Worm (Caenorhabditis elegans) whole organism, L3 larva: Measurements from ENCODE around the gene smz-1.

Experiments used
- R02D3.7 ChIP-seq: fragments of 150-350 bp; optimal IDR thresholded peaks from 2 replicates; lab custom pipeline; 2014; ENCODE audit warnings: missing biosample characterization, missing genetic modification characterization
- aly-2 ChIP-seq: fragments of 150-350 bp; optimal IDR thresholded peaks from 2 replicates; lab custom pipeline; 2014; ENCODE audit warnings: missing biosample characterization, missing genetic modification characterization
- ama-1 ChIP-seq: fragments of 150-350 bp; optimal IDR thresholded peaks from 2 replicates; lab custom pipeline; 2018
- ceh-16 ChIP-seq: sonication (generic microtip); optimal IDR thresholded peaks from 2 replicates; lab custom pipeline; 2017; ENCODE audit warnings: missing biosample characterization, missing genetic modification characterization
- ceh-28 ChIP-seq: fragments of 150-350 bp; optimal IDR thresholded peaks from 2 replicates; lab custom pipeline; 2014; ENCODE audit warnings: missing biosample characterization, missing genetic modification reagents, missing genetic modification characterization
- ceh-82 ChIP-seq: fragments of 150-350 bp; optimal IDR thresholded peaks from 2 replicates; lab custom pipeline; 2014; ENCODE audit warnings: missing biosample characterization, missing genetic modification characterization
- egl-5 ChIP-seq: fragments of 150-350 bp; optimal IDR thresholded peaks from 2 replicates; lab custom pipeline; 2017; ENCODE audit warnings: missing biosample characterization, missing genetic modification reagents, missing genetic modification characterization, inconsistent platforms
- elt-1 ChIP-seq: fragments of 150-350 bp; optimal IDR thresholded peaks from 2 replicates; lab custom pipeline; 2014; ENCODE audit warnings: missing biosample characterization, missing genetic modification characterization
- elt-2 ChIP-seq: sonication (generic microtip); optimal IDR thresholded peaks from 2 replicates; lab custom pipeline; 2016; ENCODE audit warnings: missing genetic modification reagents, mild to moderate bottlenecking, missing genetic modification characterization, missing compliant biosample characterization
- elt-3 ChIP-seq, 3 experiments: fragments of 150-350 bp in 1 of 3; sonication (generic microtip) in 2 of 3; optimal IDR thresholded peaks; 2 replicates in 2 of 3; 4 replicates in 1 of 3; lab custom pipeline; 2014 to 2017; ENCODE audit warnings: missing biosample characterization in 3 of 3, missing genetic modification characterization in 3 of 3
- eor-1 ChIP-seq, 2 experiments: fragments of 150-350 bp; optimal IDR thresholded peaks; 2 replicates each; lab custom pipeline; 2014 to 2018; ENCODE audit warnings: missing biosample characterization in 2 of 2, missing genetic modification characterization in 2 of 2
- fkh-10 ChIP-seq: sonication (generic microtip); optimal IDR thresholded peaks from 2 replicates; lab custom pipeline; 2017; ENCODE audit warnings: missing biosample characterization, missing genetic modification reagents, missing genetic modification characterization
- fkh-2 ChIP-seq: fragments of 150-350 bp; optimal IDR thresholded peaks from 2 replicates; lab custom pipeline; 2014; ENCODE audit warnings: missing biosample characterization, missing genetic modification reagents, missing genetic modification characterization
- lin-15B ChIP-seq: fragments of 150-350 bp; optimal IDR thresholded peaks from 2 replicates; lab custom pipeline; 2014; ENCODE audit warnings: missing biosample characterization, missing genetic modification characterization
- lin-39 ChIP-seq: fragments of 150-350 bp; optimal IDR thresholded peaks from 2 replicates; lab custom pipeline; 2018; ENCODE audit warnings: missing biosample characterization, missing genetic modification reagents, missing genetic modification characterization
- lsy-12 ChIP-seq: sonication (generic microtip); optimal IDR thresholded peaks from 2 replicates; lab custom pipeline; 2016; ENCODE audit warnings: mild to moderate bottlenecking, missing genetic modification characterization, missing compliant biosample characterization
- mml-1 ChIP-seq: fragments of 150-350 bp; sonication (generic microtip); optimal IDR thresholded peaks from 3 replicates; lab custom pipeline; 2014; ENCODE audit warnings: missing biosample characterization, missing genetic modification characterization
- nfya-1 ChIP-seq: sonication (generic microtip); optimal IDR thresholded peaks from 2 replicates; lab custom pipeline; 2017; ENCODE audit warnings: missing genetic modification characterization, mild to moderate bottlenecking, missing compliant biosample characterization, antibody characterized with exemption, moderate library complexity; ENCODE audit not compliant: insufficient read depth
- nhr-12 ChIP-seq: fragments of 150-350 bp; optimal IDR thresholded peaks from 2 replicates; lab custom pipeline; 2014; ENCODE audit warnings: missing biosample characterization, missing genetic modification characterization
- nhr-23 ChIP-seq: fragments of 150-350 bp; optimal IDR thresholded peaks from 2 replicates; lab custom pipeline; 2014; ENCODE audit warnings: missing biosample characterization, missing genetic modification reagents, missing genetic modification characterization
- nhr-237 ChIP-seq: fragments of 150-350 bp; optimal IDR thresholded peaks from 2 replicates; lab custom pipeline; 2014; ENCODE audit warnings: missing biosample characterization, missing genetic modification characterization
- nhr-25 ChIP-seq: sonication (generic microtip); optimal IDR thresholded peaks from 2 replicates; lab custom pipeline; 2017; ENCODE audit warnings: missing biosample characterization, missing genetic modification characterization
- nhr-77 ChIP-seq: fragments of 150-350 bp; optimal IDR thresholded peaks from 2 replicates; lab custom pipeline; 2014; ENCODE audit warnings: missing biosample characterization, missing genetic modification characterization
- pha-4 ChIP-seq: fragments of 150-350 bp; optimal IDR thresholded peaks from 2 replicates; lab custom pipeline; 2014; ENCODE audit warnings: missing biosample characterization, missing genetic modification reagents, missing genetic modification characterization
- pqm-1 ChIP-seq: fragments of 150-350 bp; optimal IDR thresholded peaks from 2 replicates; lab custom pipeline; 2017; ENCODE audit warnings: missing biosample characterization, missing genetic modification characterization, inconsistent platforms
- snpc-4 ChIP-seq: fragments of 150-350 bp; optimal IDR thresholded peaks from 2 replicates; lab custom pipeline; 2014; ENCODE audit warnings: missing biosample characterization, missing genetic modification characterization
- tbx-2 ChIP-seq: sonication (generic microtip); optimal IDR thresholded peaks from 2 replicates; lab custom pipeline; 2016; ENCODE audit warnings: mild to moderate bottlenecking, missing genetic modification characterization, missing compliant biosample characterization
- unc-39 ChIP-seq: sonication (generic microtip); optimal IDR thresholded peaks from 4 replicates; lab custom pipeline; 2017; ENCODE audit warnings: missing biosample characterization, missing genetic modification characterization
- unc-62 ChIP-seq: fragments of 150-350 bp; sonication (generic microtip); optimal IDR thresholded peaks from 4 replicates; lab custom pipeline; 2014; ENCODE audit warnings: missing biosample characterization, missing genetic modification reagents, missing genetic modification characterization
- zag-1 ChIP-seq: fragments of 150-350 bp; optimal IDR thresholded peaks from 2 replicates; lab custom pipeline; 2014; ENCODE audit warnings: missing biosample characterization, missing genetic modification characterization
- ztf-4 ChIP-seq: fragments of 150-350 bp; optimal IDR thresholded peaks from 2 replicates; lab custom pipeline; 2014; ENCODE audit warnings: missing biosample characterization, missing genetic modification characterization

The smz-1 gene

DNA sequence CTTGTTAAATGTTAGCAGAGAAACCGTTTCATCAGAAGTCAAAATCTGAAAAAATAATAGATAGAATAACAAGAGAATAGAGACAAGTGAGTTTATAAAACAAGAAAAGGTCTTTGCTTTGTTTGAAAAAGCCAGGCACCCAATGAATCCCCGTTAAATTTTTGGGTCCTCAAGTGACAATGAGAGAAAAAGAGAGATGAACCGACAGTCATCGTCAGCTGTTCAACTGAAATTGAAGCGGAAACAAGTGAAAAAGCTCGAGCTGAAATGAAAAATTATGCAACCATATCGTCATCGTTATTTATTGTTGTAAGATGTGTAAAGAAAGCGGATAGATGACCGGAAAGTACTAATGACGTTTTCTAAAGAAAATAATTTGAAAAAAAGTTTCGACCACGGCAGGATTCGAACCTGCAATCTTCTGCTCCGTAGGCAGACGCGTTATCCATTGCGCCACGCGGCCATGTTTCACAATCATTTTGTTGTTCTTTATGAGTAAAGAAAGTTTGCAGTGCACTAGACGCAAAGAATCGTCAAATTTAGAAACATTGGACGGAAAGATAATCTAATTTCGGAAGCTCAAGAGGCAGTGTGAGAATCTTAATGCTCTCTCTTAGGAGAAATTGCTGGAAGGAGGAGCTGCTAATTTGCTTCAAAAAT, 37.2 kb upstream of the smz-1 start, which contains the start of gene F08G5.3 (continued):
- TF ChIP-seq ceh-28 (tag; lab: Kevin White, UChicago) = no peak
- TF ChIP-seq nhr-237 = no peak
- TF ChIP-seq lin-15B (tag; lab: Kevin White, UChicago) = no peak
- no peak for TF ChIP-seq egl-5
- TF ChIP-seq fkh-2 (tag; lab: Kevin White, UChicago) = no peak
- TF ChIP-seq lin-39 (tag; lab: Kevin White, UChicago) = no peak
- TF ChIP-seq lsy-12 (tag; lab: Kevin White, UChicago) = peak; percentile 20
- no peak for TF ChIP-seq eor-1 (tag; optimal IDR thresholded peaks at IDR 0.05; lab: Kevin White, UChicago)
- no peak for TF ChIP-seq nhr-25 (tag; lab: Kevin White, UChicago)
- TF ChIP-seq ztf-4 (tag; lab: Kevin White, UChicago) = no peak

ce11 chrIV:12419291-12419690, 35.6 kb upstream of the smz-1 start:
- TF ChIP-seq lsy-12 (tag; lab: Kevin White, UChicago) (no peak), fkh-10 (peak; percentile 5), elt-2 (tag; lab: Kevin White, UChicago) (no peak), nfya-1 (tag; lab: Kevin White, UChicago) (peak; percentile 12), elt-3 (tag; optimal IDR thresholded peaks at IDR 0.05; lab: Kevin White, UChicago) (no peak), ceh-82 (tag; lab: Kevin White, UChicago) (no peak), zag-1 (tag; lab: Kevin White, UChicago) (no peak), elt-1 (no peak), nhr-77 (tag; lab: Kevin White, UChicago) (no peak), aly-2 (tag; lab: Kevin White, UChicago) (no peak)

ce11 chrIV:12420455-12420854, 34.4 kb upstream of the smz-1 start, which contains the start of gene ugt-65:
ugt-65 (plus strand) TSS chrIV:12420683.
- TF ChIP-seq elt-2 (tag; lab: Kevin White, UChicago) = peak; percentile 93
- TF ChIP-seq zag-1 (tag; lab: Kevin White, UChicago) = no peak
- TF ChIP-seq pha-4 (tag; lab: Kevin White, UChicago) = peak; percentile 24
- TF ChIP-seq pqm-1 = peak; percentile 85
- TF ChIP-seq, all 47 proteins: peak for 3

DNA sequence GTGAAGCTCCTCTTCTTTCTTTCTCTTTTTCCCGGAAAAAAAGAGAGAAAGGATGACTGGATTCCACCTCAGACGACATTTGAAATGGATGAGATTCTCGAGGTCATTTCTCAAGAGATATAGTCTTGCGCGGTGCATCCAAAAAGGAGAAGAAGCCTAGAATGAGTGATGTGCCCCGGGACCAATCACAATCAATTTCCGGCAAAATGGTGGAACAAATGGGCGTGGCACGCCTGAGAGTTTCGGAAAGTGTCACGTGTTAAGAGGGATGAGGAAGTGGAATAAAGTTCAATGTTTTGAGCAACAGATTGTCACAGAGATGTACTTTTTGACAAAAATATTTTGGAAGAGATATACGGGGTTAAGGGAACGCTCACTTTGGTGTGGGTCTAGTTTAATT, 29.3 kb upstream of the smz-1 start:
- TF ChIP-seq snpc-4 (no peak), ztf-4 (tag; lab: Kevin White, UChicago) (no peak), fkh-2 (tag; lab: Kevin White, UChicago) (no peak), tbx-2 (tag; lab: Kevin White, UChicago) (no peak), pqm-1 (no peak), nhr-12 (tag; lab: Kevin White, UChicago) (no peak), nhr-23 (tag; lab: Kevin White, UChicago) (no peak), unc-62 (GFP tag; lab: Kevin White, UChicago) (peak; percentile 67), lin-39 (tag; lab: Kevin White, UChicago) (peak; percentile 87), lsy-12 (tag; lab: Kevin White, UChicago) (no peak), R02D3.7 (tag; lab: Kevin White, UChicago) (no peak), nfya-1 (tag; lab: Kevin White, UChicago) (peak; percentile 55), ama-1 (lab: Kevin White, UChicago) (no peak), mml-1 (tag; lab: Kevin White, UChicago) (no peak), ceh-16 (tag; lab: Kevin White, UChicago) (no peak), unc-39 (tag; lab: Kevin White, UChicago) (no peak)

ce11 chrIV:12427687-12428284, 27.1 kb upstream of the smz-1 start:
- TF ChIP-seq aly-2 (tag; lab: Kevin White, UChicago) = no peak
- TF ChIP-seq, all 47 proteins: peak for 0
